Fruit fly (Drosophila melanogaster) whole organism, pupa: ENCODE results near the gene CG7264.

ENCODE experiments used
- CG13204 ChIP-seq: fragments of 200-800 bp; sonication (Bioruptor generic); optimal IDR thresholded peaks from 2 replicates; lab custom pipeline; 2018; ENCODE audit warnings: missing biosample characterization, mild to moderate bottlenecking, missing genetic modification characterization, moderate library complexity
- CG14655 ChIP-seq: fragments of 200-800 bp; sonication (Bioruptor generic); optimal IDR thresholded peaks from 3 replicates; lab custom pipeline; 2017; ENCODE audit warnings: mild to moderate bottlenecking, missing biosample characterization, missing genetic modification reagents, missing genetic modification characterization
- CG15710 ChIP-seq: fragments of 200-800 bp; sonication (Bioruptor generic); optimal IDR thresholded peaks from 2 replicates; lab custom pipeline; 2018; ENCODE audit warnings: missing biosample characterization, mild to moderate bottlenecking, missing genetic modification characterization, moderate library complexity
- CG32121 ChIP-seq: fragments of 200-800 bp; sonication (Bioruptor generic); IDR thresholded peaks from 2 replicates; pipeline ENCODE4 v1.3.6; 2022; ENCODE audit warnings: missing biosample characterization, missing genetic modification characterization
- CG34367 ChIP-seq: fragments of 200-800 bp; sonication (Bioruptor generic); optimal IDR thresholded peaks from 2 replicates; lab custom pipeline; 2018; ENCODE audit warnings: missing biosample characterization, mild to moderate bottlenecking, missing genetic modification characterization
- CG8159 ChIP-seq: fragments of 200-800 bp; sonication (Bioruptor generic); optimal IDR thresholded peaks from 3 replicates; lab custom pipeline; 2018; ENCODE audit warnings: missing biosample characterization, mild to moderate bottlenecking, missing genetic modification characterization, moderate library complexity
- CG8301 ChIP-seq: fragments of 200-800 bp; sonication (Bioruptor generic); optimal IDR thresholded peaks from 2 replicates; lab custom pipeline; 2018; ENCODE audit warnings: missing biosample characterization, mild to moderate bottlenecking, missing genetic modification characterization
- CG9948 ChIP-seq: fragments of 200-800 bp; sonication (Bioruptor generic); optimal IDR thresholded peaks from 2 replicates; lab custom pipeline; 2018; ENCODE audit warnings: missing biosample characterization, mild to moderate bottlenecking, missing genetic modification characterization, moderate library complexity
- D1 ChIP-seq: fragments of 200-800 bp; sonication (Bioruptor generic); optimal IDR thresholded peaks from 2 replicates; lab custom pipeline; 2018; ENCODE audit warnings: missing biosample characterization, mild to moderate bottlenecking, missing genetic modification characterization, moderate library complexity
- EcR ChIP-seq: fragments of 200-800 bp; sonication (Bioruptor generic); optimal IDR thresholded peaks from 3 replicates; lab custom pipeline; 2019; ENCODE audit warnings: missing biosample characterization, missing genetic modification characterization, mild to moderate bottlenecking, moderate library complexity, missing genetic modification reagents
- Pif1A ChIP-seq: fragments of 200-800 bp; sonication (Bioruptor generic); optimal IDR thresholded peaks from 3 replicates; lab custom pipeline; 2016; ENCODE audit warnings: missing biosample characterization, missing genetic modification characterization
- Pif1B ChIP-seq: fragments of 200-800 bp; sonication (Bioruptor generic); optimal IDR thresholded peaks from 3 replicates; lab custom pipeline; 2016; ENCODE audit warnings: missing biosample characterization, missing genetic modification characterization
- Snoo ChIP-seq: fragments of 200-800 bp; sonication (Bioruptor generic); optimal IDR thresholded peaks from 3 replicates; lab custom pipeline; 2017; ENCODE audit warnings: missing biosample characterization, mild to moderate bottlenecking, missing genetic modification characterization, inconsistent platforms
- rn ChIP-seq: fragments of 200-800 bp; sonication (Bioruptor generic); IDR thresholded peaks from 2 replicates; pipeline ENCODE4 v1.3.6; 2022; ENCODE audit warnings: missing biosample characterization, missing genetic modification characterization

- TF ChIP-seq Pif1A (GFP tag; lab: Kevin White, UChicago) (no peak), Snoo (tag; lab: Kevin White, UChicago) (no peak), CG8159 (tag; lab: Kevin White, UChicago) (no peak), Pif1B (no peak), CG15710 (tag; lab: Kevin White, UChicago) (no peak), CG8301 (tag; lab: Kevin White, UChicago) (no peak), CG34367 (tag; lab: Kevin White, UChicago) (no peak), CG9948 (tag; lab: Kevin White, UChicago) (no peak), rn (no peak), EcR (no peak), CG32121 (no peak), CG13204 (no peak), D1 (tag; lab: Kevin White, UChicago) (no peak), CG14655 (GFP tag; lab: Kevin White, UChicago) (no peak)
Measured at dm6 chr3L:11871205-11871604, 42.4 kb downstream of the CG7264 start, which contains the start of gene CG5906.
